Worm (Caenorhabditis elegans) whole organism, L4 larva: ENCODE data around the gene col-126.

ENCODE experiments used
- F26F4.8 ChIP-seq: fragments of 200-800 bp; sonication (Bioruptor generic); conservative IDR thresholded peaks from 2 replicates; pipeline ENCODE4 v1.3.6; 2022; ENCODE audit warnings: missing genetic modification characterization, missing compliant biosample characterization
- ZK546.5 ChIP-seq, 2 experiments: sonication (generic microtip); optimal IDR thresholded peaks; 2 replicates each; lab custom pipeline; 2017; ENCODE audit warnings: missing biosample characterization in 2 of 2, missing genetic modification characterization in 2 of 2
- aha-1 ChIP-seq: fragments of 150-350 bp; peaks from one replicate; lab custom pipeline; 2014; ENCODE audit warnings: missing biosample characterization, missing genetic modification characterization
- ceh-32 ChIP-seq: sonication (generic microtip); optimal IDR thresholded peaks from 2 replicates; lab custom pipeline; 2016; ENCODE audit warnings: mild to moderate bottlenecking, missing genetic modification characterization, missing compliant biosample characterization; ENCODE audit not compliant: poor library complexity
- daf-16 ChIP-seq, 3 experiments: sonication (generic microtip); optimal IDR thresholded peaks; 2 replicates each; lab custom pipeline; 2016 to 2017; ENCODE audit warnings: missing genetic modification characterization in 3 of 3, missing genetic modification reagents in 3 of 3, mild to moderate bottlenecking in 2 of 3, missing compliant biosample characterization in 2 of 3, missing biosample characterization in 1 of 3, moderate library complexity in 1 of 3
- dmd-6 ChIP-seq: fragments of 200-800 bp; sonication (Bioruptor generic); IDR thresholded peaks from 2 replicates; pipeline ENCODE4 v1.3.6; 2022; ENCODE audit warnings: missing genetic modification reagents, missing genetic modification characterization, missing compliant biosample characterization
- dmd-9 ChIP-seq: fragments of 200-800 bp; sonication (Bioruptor generic); IDR thresholded peaks from 2 replicates; pipeline ENCODE4 v1.3.6; 2022; ENCODE audit warnings: missing genetic modification reagents, missing genetic modification characterization, missing compliant biosample characterization
- egl-43 ChIP-seq: fragments of 200-800 bp; sonication (Bioruptor generic); IDR thresholded peaks from 2 replicates; pipeline ENCODE4 v1.3.6; 2022; ENCODE audit warnings: missing genetic modification reagents, missing genetic modification characterization, missing compliant biosample characterization
- fkh-10 ChIP-seq: fragments of 150-350 bp; optimal IDR thresholded peaks from 2 replicates; lab custom pipeline; 2014; ENCODE audit warnings: missing biosample characterization, missing genetic modification reagents, missing genetic modification characterization
- hif-1 ChIP-seq, 2 experiments: sonication (generic microtip); optimal IDR thresholded peaks; 2 replicates each; lab custom pipeline; 2016 to 2017; ENCODE audit warnings: missing compliant biosample characterization in 2 of 2, missing genetic modification characterization in 2 of 2, missing genetic modification reagents in 2 of 2, missing genotype in 2 of 2, mild to moderate bottlenecking in 1 of 2
- hmg-1.1 ChIP-seq: fragments of 200-800 bp; sonication (Bioruptor generic); IDR thresholded peaks from 2 replicates; pipeline ENCODE4 v1.3.6; 2022; ENCODE audit warnings: missing genetic modification reagents, missing genetic modification characterization, missing compliant biosample characterization
- madf-9 ChIP-seq: fragments of 200-800 bp; sonication (Bioruptor generic); conservative IDR thresholded peaks from 2 replicates; pipeline ENCODE4 v1.3.6; 2022; ENCODE audit warnings: missing genetic modification reagents, missing genetic modification characterization, missing compliant biosample characterization
- mdl-1 ChIP-seq, 2 experiments: fragments of 150-350 bp in 1 of 2; sonication (generic microtip) in 1 of 2; optimal IDR thresholded peaks; 2 replicates each; lab custom pipeline; 2014 to 2017; ENCODE audit warnings: missing biosample characterization in 2 of 2, missing genetic modification characterization in 2 of 2
- mxl-2 ChIP-seq: fragments of 200-800 bp; sonication (Bioruptor generic); conservative IDR thresholded peaks from 2 replicates; pipeline ENCODE4 v1.3.6; 2022; ENCODE audit warnings: missing genetic modification reagents, missing genetic modification characterization, missing compliant biosample characterization
- nhr-25 ChIP-seq: sonication (generic microtip); optimal IDR thresholded peaks from 2 replicates; lab custom pipeline; 2017; ENCODE audit warnings: missing genetic modification characterization, mild to moderate bottlenecking, missing compliant biosample characterization, antibody characterized with exemption, moderate library complexity, borderline replicate concordance; ENCODE audit not compliant: insufficient read depth
- nhr-77 ChIP-seq: fragments of 150-350 bp; optimal IDR thresholded peaks from 2 replicates; lab custom pipeline; 2014; ENCODE audit warnings: missing biosample characterization, missing genetic modification characterization
- pha-4 ChIP-seq, 2 experiments: fragments of 150-350 bp in 1 of 2; fragments of 200-800 bp in 1 of 2; sonication (Bioruptor generic) in 1 of 2; IDR thresholded peaks in 1 of 2; optimal IDR thresholded peaks in 1 of 2; 2 replicates each; pipeline versions ENCODE4 v1.3.6 to Lab custom; 2014 to 2022; ENCODE audit warnings: missing genetic modification characterization in 2 of 2, missing genetic modification reagents in 2 of 2, missing biosample characterization in 1 of 2, missing compliant biosample characterization in 1 of 2
- saeg-2 ChIP-seq: fragments of 200-800 bp; sonication (Bioruptor generic); IDR thresholded peaks from 2 replicates; pipeline ENCODE4 v1.3.6; 2022; ENCODE audit warnings: missing genetic modification reagents, missing genetic modification characterization, missing compliant biosample characterization
- set-16 ChIP-seq: fragments of 200-800 bp; sonication (Bioruptor generic); IDR thresholded peaks from 2 replicates; pipeline ENCODE4 v1.3.6; 2022; ENCODE audit warnings: missing genetic modification reagents, missing genetic modification characterization, missing compliant biosample characterization

Gene col-126

DNA sequence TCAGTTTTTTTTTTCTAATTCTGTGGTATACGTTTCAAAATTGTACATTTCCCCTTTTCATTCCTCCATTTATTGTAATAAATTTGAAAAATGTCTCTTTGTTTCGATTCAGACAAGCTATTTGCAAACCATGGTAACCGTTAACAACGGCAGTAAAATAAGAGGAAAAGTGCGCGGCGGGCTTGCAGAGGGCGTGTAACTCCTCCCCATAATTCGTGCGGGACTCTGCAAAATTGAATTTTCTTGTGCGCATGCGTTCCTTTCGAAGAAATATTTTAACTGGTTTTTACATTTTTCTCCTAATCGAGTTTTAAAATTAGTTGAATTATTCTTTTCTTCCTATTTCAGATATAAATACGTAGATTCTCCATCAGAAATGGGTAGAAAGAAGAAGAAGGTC, 47.4 kb downstream of the col-126 start, which contains the start of gene znf-207 (continued):
- TF ChIP-seq mdl-1 (tag; optimal IDR thresholded peaks at IDR 0.05; lab: Kevin White, UChicago) (peak in 1 of 2 experiments; percentile 39), madf-9 (GFP tag; lab: Robert Waterston, UW) (no peak), fkh-10 (peak; percentile 23), pha-4 (GFP tag; IDR thresholded peaks at IDR 0.05; lab: Robert Waterston, UW) (no peak), pha-4 (tag; optimal IDR thresholded peaks at IDR 0.05; lab: Kevin White, UChicago) (peak; percentile 46), hif-1 (tag; optimal IDR thresholded peaks at IDR 0.05; lab: Kevin White, UChicago) (peak in 1 of 2 experiments; percentile 40)
- TF ChIP-seq, all 104 proteins: peak for 16

DNA sequence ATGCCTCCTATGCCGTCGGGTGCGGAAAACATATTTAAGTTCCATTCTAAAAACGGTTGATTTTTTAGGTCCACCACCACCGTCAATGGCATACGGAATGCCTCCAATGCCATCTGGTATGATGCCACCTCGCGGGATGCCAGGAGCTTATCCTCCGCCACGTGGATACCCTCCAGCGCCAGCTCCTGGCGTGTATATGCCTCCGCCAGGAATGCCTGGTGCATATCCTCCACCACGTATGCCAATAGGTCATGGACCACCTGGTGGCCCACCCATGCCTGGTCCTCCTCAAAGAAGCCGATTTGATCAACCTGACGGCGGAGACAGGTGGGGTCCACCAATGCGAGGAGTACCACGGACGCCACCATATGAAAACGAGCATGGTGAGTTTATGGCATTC, 48.3 kb downstream of the col-126 start:
- TF ChIP-seq set-16 (GFP tag; lab: Robert Waterston, UW) = peak; percentile 72
- TF ChIP-seq nhr-25 (tag; lab: Kevin White, UChicago) = no peak
- no peak for TF ChIP-seq daf-16 (GFP tag; optimal IDR thresholded peaks at IDR 0.05; lab: Kevin White, UChicago)
- no peak for TF ChIP-seq daf-16 (tag; optimal IDR thresholded peaks at IDR 0.05; lab: Kevin White, UChicago)
- TF ChIP-seq egl-43 (GFP tag; lab: Robert Waterston, UW) = peak; percentile 29; the same call in 1 of the 2 replicates
- TF ChIP-seq dmd-9 = no peak
- 0 out of 2 replicates have a peak, but pooled peaks have one; percentile 45 for TF ChIP-seq F26F4.8 (GFP tag; lab: Robert Waterston, UW)

DNA sequence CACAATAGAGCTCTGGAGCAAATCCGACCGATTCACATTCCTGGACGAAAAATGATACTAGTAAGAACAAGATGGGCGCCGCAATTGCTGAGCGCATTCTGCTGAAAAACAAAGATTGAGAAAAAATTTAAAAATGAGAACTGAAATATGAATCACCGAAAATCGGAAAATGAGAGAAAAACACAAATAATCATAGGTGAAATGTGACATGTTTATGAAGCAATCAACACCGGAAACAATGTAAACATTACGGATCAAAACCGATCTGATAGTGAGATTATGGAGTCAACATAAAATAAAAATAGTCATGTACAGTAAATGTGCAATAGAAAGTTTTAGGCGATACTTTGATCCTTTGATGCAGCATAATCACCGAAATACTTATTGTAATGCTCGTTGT, 50.7 kb downstream of the col-126 start, which contains the start of gene dnj-2:
dnj-2 (minus strand) TSS at position 101 of the 400 bp plus-strand sequence.
- no peak for TF ChIP-seq mdl-1 (tag; optimal IDR thresholded peaks at IDR 0.05; lab: Kevin White, UChicago)
- no peak for TF ChIP-seq aha-1
- TF ChIP-seq hmg-1.1 (GFP tag; lab: Robert Waterston, UW) = no peak
- no peak for TF ChIP-seq mxl-2 (GFP tag; lab: Robert Waterston, UW)
- TF ChIP-seq dmd-6 = no peak
- TF ChIP-seq nhr-25 (tag; lab: Kevin White, UChicago) = no peak
- TF ChIP-seq nhr-77 = no peak
- no peak for TF ChIP-seq ZK546.5 (tag; optimal IDR thresholded peaks at IDR 0.05; lab: Kevin White, UChicago)
- TF ChIP-seq ceh-32 = no peak
- no peak for TF ChIP-seq saeg-2
